Fruit fly (Drosophila melanogaster) whole organism, adult: Measurements from ENCODE around the gene CG13884.

Source experiments
- CG14711 ChIP-seq: fragments of 200-800 bp; sonication (Bioruptor generic); optimal IDR thresholded peaks from 2 replicates; lab custom pipeline; 2018; ENCODE audit warnings: missing biosample characterization, mild to moderate bottlenecking, missing genetic modification characterization, moderate library complexity
- kay ChIP-seq: fragments of 200-800 bp; sonication (Bioruptor generic); peaks from one replicate; lab custom pipeline; 2016; ENCODE audit warnings: missing biosample characterization, missing genetic modification characterization, borderline replicate concordance

DNA sequence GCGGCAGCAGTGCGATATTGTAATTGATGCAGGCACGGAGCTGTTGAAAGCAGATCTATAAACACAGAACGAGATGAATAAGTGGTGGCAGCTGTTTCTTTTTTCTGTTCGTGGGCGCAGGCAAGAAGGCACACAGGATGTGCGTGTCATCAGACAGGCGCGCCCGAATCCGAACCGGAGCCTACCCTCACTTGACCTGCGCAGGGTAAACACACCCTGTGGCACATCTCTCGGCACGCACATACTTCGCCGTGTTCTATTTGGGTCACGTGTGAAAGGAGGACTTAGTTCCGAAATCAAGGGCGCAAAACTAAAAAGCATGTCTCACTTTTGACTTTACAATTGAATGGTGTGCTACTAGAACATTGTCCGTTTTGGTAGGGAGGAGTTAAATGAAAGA lies 44.7 kb downstream of the CG13884 start:
- TF ChIP-seq kay (GFP tag; lab: Kevin White, UChicago) (no peak), CG14711 (tag; lab: Kevin White, UChicago) (no peak)
